Fruit fly (Drosophila melanogaster) whole organism, embryonic: ENCODE measurements around the gene Sps2.

Experiments used
- C15 ChIP-seq: fragments of 200-800 bp; sonication (Bioruptor generic); IDR thresholded peaks from 3 replicates; pipeline ENCODE4 v1.3.6; 2022; ENCODE audit warnings: missing biosample characterization, missing genetic modification characterization
- CG13287 ChIP-seq: fragments of 200-800 bp; sonication (Bioruptor generic); IDR thresholded peaks from 2 replicates; pipeline ENCODE4 v1.3.6; 2022; ENCODE audit warnings: missing biosample characterization, missing genetic modification characterization; ENCODE audit not compliant: partially characterized antibody
- CG13894 ChIP-seq: fragments of 200-800 bp; sonication (Bioruptor generic); optimal IDR thresholded peaks from 3 replicates; lab custom pipeline; 2018; ENCODE audit warnings: missing biosample characterization, mild to moderate bottlenecking, missing genetic modification characterization, moderate library complexity
- CG14441 ChIP-seq: fragments of 200-800 bp; sonication (Bioruptor generic); IDR thresholded peaks from 2 replicates; pipeline ENCODE4 v1.3.6; 2022; ENCODE audit warnings: missing biosample characterization, missing genetic modification characterization
- CG1603 ChIP-seq: fragments of 200-800 bp; sonication (Bioruptor generic); optimal IDR thresholded peaks from 2 replicates; lab custom pipeline; 2019; ENCODE audit warnings: missing biosample characterization, mild to moderate bottlenecking, missing genetic modification characterization, moderate library complexity
- CG1647 ChIP-seq: fragments of 200-800 bp; sonication (Bioruptor generic); optimal IDR thresholded peaks from 3 replicates; lab custom pipeline; 2016; ENCODE audit warnings: missing biosample characterization, missing genetic modification characterization
- CG30020 ChIP-seq: fragments of 200-800 bp; optimal IDR thresholded peaks from 2 replicates; lab custom pipeline; 2019; ENCODE audit warnings: missing biosample characterization, mild to moderate bottlenecking, missing genetic modification characterization, moderate library complexity
- CG3281 ChIP-seq: fragments of 200-800 bp; sonication (Bioruptor generic); optimal IDR thresholded peaks from 3 replicates; lab custom pipeline; 2017; ENCODE audit warnings: missing biosample characterization, mild to moderate bottlenecking, missing genetic modification characterization
- CG4282 ChIP-seq: fragments of 200-800 bp; sonication (Bioruptor generic); optimal IDR thresholded peaks from 2 replicates; lab custom pipeline; 2016; ENCODE audit warnings: missing biosample characterization, missing genetic modification characterization
- CG4328 ChIP-seq: fragments of 200-800 bp; sonication (Bioruptor generic); optimal IDR thresholded peaks from 3 replicates; lab custom pipeline; 2017; ENCODE audit warnings: missing biosample characterization, missing genetic modification reagents, missing genetic modification characterization
- CG4424 ChIP-seq: fragments of 200-800 bp; sonication (Bioruptor generic); optimal IDR thresholded peaks from 3 replicates; lab custom pipeline; 2016; ENCODE audit warnings: missing biosample characterization, missing genetic modification characterization
- CG6765 ChIP-seq: fragments of 200-800 bp; sonication (Bioruptor generic); optimal IDR thresholded peaks from 3 replicates; lab custom pipeline; 2017; ENCODE audit warnings: missing biosample characterization, mild to moderate bottlenecking, missing genetic modification characterization
- CG7357 ChIP-seq: fragments of 200-800 bp; sonication (Bioruptor generic); IDR thresholded peaks from 3 replicates; pipeline ENCODE4 v1.3.6; 2022; ENCODE audit warnings: missing biosample characterization, missing genetic modification characterization
- CG7786 ChIP-seq: fragments of 200-800 bp; sonication (Bioruptor generic); optimal IDR thresholded peaks from 2 replicates; lab custom pipeline; 2016; ENCODE audit warnings: missing biosample characterization, missing genetic modification characterization
- CG8765 ChIP-seq: fragments of 200-800 bp; sonication (Bioruptor generic); IDR thresholded peaks from 2 replicates; pipeline ENCODE4 v1.3.6; 2022; ENCODE audit warnings: missing biosample characterization, missing genetic modification characterization
- CG9797 ChIP-seq: fragments of 200-800 bp; sonication (Bioruptor generic); optimal IDR thresholded peaks from 3 replicates; lab custom pipeline; 2018; ENCODE audit warnings: missing biosample characterization, mild to moderate bottlenecking, missing genetic modification characterization
- CG9817 ChIP-seq: fragments of 200-800 bp; sonication (Bioruptor generic); optimal IDR thresholded peaks from 2 replicates; lab custom pipeline; 2018; ENCODE audit warnings: missing biosample characterization, mild to moderate bottlenecking, missing genetic modification characterization, moderate library complexity
- CG9876 ChIP-seq: fragments of 200-800 bp; sonication (Bioruptor generic); optimal IDR thresholded peaks from 2 replicates; lab custom pipeline; 2016; ENCODE audit warnings: missing biosample characterization, missing genetic modification characterization
- CkIIα-i1 ChIP-seq: fragments of 200-800 bp; sonication (Bioruptor generic); IDR thresholded peaks from 2 replicates; pipeline ENCODE4 v1.3.6; 2022; ENCODE audit warnings: missing biosample characterization, missing genetic modification characterization
- D19B ChIP-seq: fragments of 200-800 bp; sonication (Bioruptor generic); optimal IDR thresholded peaks from 2 replicates; lab custom pipeline; 2017; ENCODE audit warnings: missing biosample characterization, mild to moderate bottlenecking, missing genetic modification characterization
- Dbx ChIP-seq: fragments of 200-800 bp; sonication (Bioruptor generic); IDR thresholded peaks from 3 replicates; pipeline ENCODE4 v1.3.6; 2022; ENCODE audit warnings: missing biosample characterization, missing genetic modification characterization
- E2f1 ChIP-seq: fragments of 200-800 bp; sonication (Bioruptor generic); IDR thresholded peaks from 2 replicates; pipeline ENCODE4 v1.3.6; 2022; ENCODE audit warnings: missing biosample characterization, missing genetic modification characterization
- ERR ChIP-seq: fragments of 200-800 bp; sonication (Bioruptor generic); optimal IDR thresholded peaks from 2 replicates; lab custom pipeline; 2016; ENCODE audit warnings: missing biosample characterization, missing genetic modification characterization
- H2.0 ChIP-seq: fragments of 200-800 bp; sonication (Bioruptor generic); IDR thresholded peaks from 2 replicates; pipeline ENCODE4 v1.3.6; 2022; ENCODE audit warnings: missing biosample characterization, missing genetic modification characterization
- HLH4C ChIP-seq: fragments of 200-800 bp; sonication (Bioruptor generic); IDR thresholded peaks from 3 replicates; pipeline ENCODE4 v1.3.6; 2022; ENCODE audit warnings: missing biosample characterization, missing genetic modification characterization; ENCODE audit not compliant: partially characterized antibody
- HLHmδ ChIP-seq: fragments of 200-800 bp; sonication (Bioruptor generic); optimal IDR thresholded peaks from 2 replicates; lab custom pipeline; 2018; ENCODE audit warnings: missing biosample characterization, mild to moderate bottlenecking, missing genetic modification characterization, moderate library complexity
- Hmx ChIP-seq: fragments of 200-800 bp; sonication (Bioruptor generic); optimal IDR thresholded peaks from 2 replicates; lab custom pipeline; 2016; ENCODE audit warnings: missing biosample characterization, missing genetic modification characterization
- Med ChIP-seq: fragments of 200-800 bp; sonication (Bioruptor generic); peaks from one replicate; lab custom pipeline; 2016; ENCODE audit warnings: missing biosample characterization, missing genetic modification characterization, mild to moderate bottlenecking, inconsistent platforms, moderate library complexity
- Meics ChIP-seq: fragments of 200-800 bp; sonication (Bioruptor generic); optimal IDR thresholded peaks from 2 replicates; lab custom pipeline; 2017; ENCODE audit warnings: missing biosample characterization, mild to moderate bottlenecking, missing genetic modification characterization
- Mrtf ChIP-seq: fragments of 200-800 bp; sonication (Bioruptor generic); IDR thresholded peaks from 3 replicates; pipeline ENCODE4 v1.3.6; 2022; ENCODE audit warnings: missing biosample characterization, missing genetic modification characterization
- NC2α ChIP-seq: fragments of 200-800 bp; sonication (Bioruptor generic); optimal IDR thresholded peaks from 2 replicates; lab custom pipeline; 2016; ENCODE audit warnings: missing biosample characterization, missing genetic modification characterization
- Sox102F ChIP-seq: fragments of 200-800 bp; sonication (Bioruptor generic); optimal IDR thresholded peaks from 2 replicates; lab custom pipeline; 2018; ENCODE audit warnings: missing biosample characterization, mild to moderate bottlenecking, missing genetic modification characterization, moderate library complexity
- Usf ChIP-seq: fragments of 200-800 bp; sonication (Bioruptor generic); optimal IDR thresholded peaks from 2 replicates; lab custom pipeline; 2017; ENCODE audit warnings: missing genotype, missing biosample characterization, missing genetic modification characterization
- Xrp1 ChIP-seq: fragments of 200-800 bp; sonication (Bioruptor generic); IDR thresholded peaks from 2 replicates; pipeline ENCODE4 v1.3.6; 2022; ENCODE audit warnings: missing biosample characterization, missing genetic modification characterization
- YL-1 ChIP-seq: fragments of 200-800 bp; sonication (Bioruptor generic); optimal IDR thresholded peaks from 3 replicates; lab custom pipeline; 2017; ENCODE audit warnings: missing biosample characterization, mild to moderate bottlenecking, missing genetic modification characterization
- ash1 ChIP-seq: fragments of 200-800 bp; sonication (Bioruptor generic); optimal IDR thresholded peaks from 2 replicates; lab custom pipeline; 2018; ENCODE audit warnings: missing biosample characterization, mild to moderate bottlenecking, missing genetic modification characterization
- bcd ChIP-seq: fragments of 200-800 bp; sonication (Bioruptor generic); optimal IDR thresholded peaks from 2 replicates; lab custom pipeline; 2017; ENCODE audit warnings: missing biosample characterization, mild to moderate bottlenecking, missing genetic modification characterization
- caup ChIP-seq: fragments of 200-800 bp; sonication (Bioruptor generic); optimal IDR thresholded peaks from 3 replicates; lab custom pipeline; 2017; ENCODE audit warnings: missing biosample characterization, mild to moderate bottlenecking, missing genetic modification characterization, moderate library complexity; ENCODE audit not compliant: severe bottlenecking
- chif ChIP-seq, 2 experiments: fragments of 200-800 bp; sonication (Bioruptor generic); optimal IDR thresholded peaks; 3 replicates each; lab custom pipeline; 2016; ENCODE audit warnings: missing biosample characterization in 2 of 2, missing genetic modification characterization in 2 of 2
- crc ChIP-seq: fragments of 200-800 bp; sonication (Bioruptor generic); optimal IDR thresholded peaks from 2 replicates; lab custom pipeline; 2016; ENCODE audit warnings: missing biosample characterization, missing genetic modification characterization
- her ChIP-seq: fragments of 200-800 bp; sonication (Bioruptor generic); optimal IDR thresholded peaks from 2 replicates; lab custom pipeline; 2016; ENCODE audit warnings: missing biosample characterization, missing genetic modification characterization
- hth ChIP-seq: fragments of >200 bp; optimal IDR thresholded peaks from 2 replicates; lab custom pipeline; 2017; ENCODE audit warnings: inconsistent platforms
- insv ChIP-seq, 2 experiments: fragments of 200-800 bp; sonication (Bioruptor generic); optimal IDR thresholded peaks; 3 replicates each; lab custom pipeline; 2016 to 2018; ENCODE audit warnings: missing biosample characterization in 2 of 2, missing genetic modification characterization in 2 of 2
- nmo ChIP-seq: fragments of 200-800 bp; sonication (Bioruptor generic); optimal IDR thresholded peaks from 2 replicates; lab custom pipeline; 2018; ENCODE audit warnings: missing biosample characterization, mild to moderate bottlenecking, missing genetic modification characterization, moderate library complexity
- peb ChIP-seq: fragments of 200-800 bp; sonication (Bioruptor generic); IDR thresholded peaks from 2 replicates; pipeline ENCODE4 v1.3.6; 2022; ENCODE audit warnings: missing biosample characterization, missing genetic modification characterization
- pum ChIP-seq: fragments of 200-800 bp; sonication (Bioruptor generic); optimal IDR thresholded peaks from 2 replicates; lab custom pipeline; 2016; ENCODE audit warnings: missing biosample characterization, missing genetic modification characterization
- pzg ChIP-seq: fragments of 200-800 bp; sonication (Bioruptor generic); optimal IDR thresholded peaks from 3 replicates; lab custom pipeline; 2018; ENCODE audit warnings: missing biosample characterization, mild to moderate bottlenecking, missing genetic modification characterization, moderate library complexity
- ranshi ChIP-seq: fragments of 200-800 bp; sonication (Bioruptor generic); IDR thresholded peaks from 2 replicates; pipeline ENCODE4 v1.3.6; 2022; ENCODE audit warnings: missing biosample characterization, missing genetic modification characterization
- scrt ChIP-seq: fragments of 200-800 bp; sonication (Bioruptor generic); optimal IDR thresholded peaks from 2 replicates; lab custom pipeline; 2018; ENCODE audit warnings: missing biosample characterization, mild to moderate bottlenecking, missing genetic modification characterization, moderate library complexity
- sima ChIP-seq: fragments of 200-800 bp; sonication (Bioruptor generic); optimal IDR thresholded peaks from 2 replicates; lab custom pipeline; 2016; ENCODE audit warnings: missing biosample characterization, missing genetic modification characterization
- slbo ChIP-seq: fragments of 200-800 bp; sonication (Bioruptor generic); IDR thresholded peaks from 2 replicates; pipeline ENCODE4 v1.3.6; 2022; ENCODE audit warnings: missing biosample characterization, missing genetic modification characterization

Gene Sps2

dm6 chr2L:10310614-10311382, 31.6 kb upstream of the Sps2 start, which contains the start of gene Cdk5alpha (continued):
- no peak for TF ChIP-seq CG30020 (tag; lab: Kevin White, UChicago)
- TF ChIP-seq peb (GFP tag; lab: Robert Waterston, UW), result no peak
- no peak for TF ChIP-seq insv (GFP tag; optimal IDR thresholded peaks at IDR 0.05; lab: Kevin White, UChicago)
- peak; percentile 79 for TF ChIP-seq Med (GFP tag; lab: Kevin White, UChicago)
- TF ChIP-seq CG8765, result no peak
- TF ChIP-seq E2f1, result no peak
- TF ChIP-seq chif (GFP tag; optimal IDR thresholded peaks at IDR 0.05; lab: Kevin White, UChicago), result no peak
- TF ChIP-seq CG4424, result no peak
- no peak for TF ChIP-seq CG3281 (GFP tag; lab: Kevin White, UChicago)
- no peak for TF ChIP-seq Meics (GFP tag; lab: Kevin White, UChicago)
- TF ChIP-seq CG1603 (tag; lab: Kevin White, UChicago), result peak; percentile 32
- TF ChIP-seq CG14441 (GFP tag; lab: Robert Waterston, UW), result no peak
- no peak for TF ChIP-seq Dbx
- TF ChIP-seq Hmx (GFP tag; lab: Kevin White, UChicago), result no peak
- TF ChIP-seq CG9876, result no peak
- TF ChIP-seq Usf (GFP tag; lab: Kevin White, UChicago), result no peak
- TF ChIP-seq scrt (GFP tag; lab: Kevin White, UChicago), result no peak
- TF ChIP-seq CG6765 (GFP tag; lab: Kevin White, UChicago), result no peak
- no peak for TF ChIP-seq C15
- TF ChIP-seq sima, result no peak
- no peak for TF ChIP-seq D19B (GFP tag; lab: Kevin White, UChicago)
- no peak for TF ChIP-seq CG9797 (GFP tag; lab: Kevin White, UChicago)
- peak; percentile 22; the same call in 1 of the 2 replicates for TF ChIP-seq CG13287 (GFP tag; lab: Robert Waterston, UW)
- TF ChIP-seq CG9817 (tag; lab: Kevin White, UChicago), result no peak
- no peak for TF ChIP-seq caup (GFP tag; lab: Kevin White, UChicago)
- no peak for TF ChIP-seq pum (GFP tag; lab: Kevin White, UChicago)
- TF ChIP-seq slbo (GFP tag; lab: Robert Waterston, UW), result no peak
- TF ChIP-seq CG4282 (GFP tag; lab: Kevin White, UChicago), result no peak
- TF ChIP-seq HLH4C (GFP tag; lab: Robert Waterston, UW), result no peak
- no peak for TF ChIP-seq bcd (GFP tag; lab: Kevin White, UChicago)
- TF ChIP-seq CG7786, result no peak
- no peak for TF ChIP-seq HLHmδ (GFP tag; lab: Kevin White, UChicago)
- no peak for TF ChIP-seq Sox102F (GFP tag; lab: Kevin White, UChicago)
- no peak for TF ChIP-seq CkIIα-i1 (GFP tag; lab: Robert Waterston, UW)
- no peak for TF ChIP-seq NC2α (GFP tag; lab: Kevin White, UChicago)
- no peak for TF ChIP-seq hth (lab: Kevin White, UChicago)
- no peak for TF ChIP-seq crc (GFP tag; lab: Kevin White, UChicago)
- TF ChIP-seq Mrtf (GFP tag; lab: Robert Waterston, UW), result no peak
- TF ChIP-seq ERR (GFP tag; lab: Kevin White, UChicago), result no peak
- TF ChIP-seq H2.0 (GFP tag; lab: Robert Waterston, UW), result no peak
- no peak for TF ChIP-seq CG7357 (GFP tag; lab: Robert Waterston, UW)
- TF ChIP-seq Xrp1 (GFP tag; lab: Robert Waterston, UW), result no peak
- TF ChIP-seq ash1 (GFP tag; lab: Kevin White, UChicago), result no peak
- TF ChIP-seq ranshi (GFP tag; lab: Robert Waterston, UW), result no peak
- no peak for TF ChIP-seq YL-1
- no peak for TF ChIP-seq her (GFP tag; lab: Kevin White, UChicago)
- no peak for TF ChIP-seq nmo (GFP tag; lab: Kevin White, UChicago)
- TF ChIP-seq CG4328 (GFP tag; lab: Kevin White, UChicago), result no peak
- TF ChIP-seq CG13894 (tag; lab: Kevin White, UChicago), result no peak
- TF ChIP-seq pzg (GFP tag; lab: Kevin White, UChicago), result peak; percentile 18
- TF ChIP-seq CG1647 (GFP tag; lab: Kevin White, UChicago), result no peak
